Fruit fly (Drosophila melanogaster) whole organism, embryonic: ENCODE data around the gene CG7304.
A peak's percentile ranks its signal among the peaks of the same experiment; 100 is the strongest.

Source experiments
- CG11560 ChIP-seq: fragments of 200-800 bp; sonication (Bioruptor generic); IDR thresholded peaks from 3 replicates; pipeline ENCODE4 v1.3.6; 2022; ENCODE audit warnings: missing biosample characterization, missing genetic modification characterization
- CG12104 ChIP-seq: fragments of 200-800 bp; sonication (Bioruptor generic); optimal IDR thresholded peaks from 3 replicates; lab custom pipeline; 2016; ENCODE audit warnings: missing biosample characterization, missing genetic modification characterization
- CG14965 ChIP-seq: fragments of 200-800 bp; sonication (Bioruptor generic); optimal IDR thresholded peaks from 2 replicates; lab custom pipeline; 2016; ENCODE audit warnings: missing biosample characterization, missing genetic modification characterization, borderline replicate concordance
- CG15479 ChIP-seq: fragments of 200-800 bp; sonication (Bioruptor generic); optimal IDR thresholded peaks from 3 replicates; lab custom pipeline; 2019; ENCODE audit warnings: missing biosample characterization, mild to moderate bottlenecking, missing genetic modification characterization, moderate library complexity
- CG15696 ChIP-seq: fragments of 200-800 bp; sonication (Bioruptor generic); optimal IDR thresholded peaks from 2 replicates; lab custom pipeline; 2019; ENCODE audit warnings: missing biosample characterization, mild to moderate bottlenecking, missing genetic modification characterization, moderate library complexity
- CG1647 ChIP-seq: fragments of 200-800 bp; sonication (Bioruptor generic); optimal IDR thresholded peaks from 3 replicates; lab custom pipeline; 2016; ENCODE audit warnings: missing biosample characterization, missing genetic modification characterization
- CG17912 ChIP-seq: fragments of 200-800 bp; sonication (Bioruptor generic); optimal IDR thresholded peaks from 2 replicates; lab custom pipeline; 2018; ENCODE audit warnings: missing biosample characterization, mild to moderate bottlenecking, missing genetic modification characterization
- CG18011 ChIP-seq: fragments of 200-800 bp; sonication (Bioruptor generic); optimal IDR thresholded peaks from 2 replicates; lab custom pipeline; 2017; ENCODE audit warnings: missing biosample characterization, missing genetic modification characterization, mild to moderate bottlenecking, moderate library complexity, missing genotype
- CG18599 ChIP-seq: fragments of 200-800 bp; sonication (Bioruptor generic); optimal IDR thresholded peaks from 3 replicates; lab custom pipeline; 2017; ENCODE audit warnings: missing biosample characterization, missing genetic modification characterization, mild to moderate bottlenecking, moderate library complexity, missing genetic modification reagents
- CG2199 ChIP-seq: fragments of 200-800 bp; sonication (Bioruptor generic); IDR thresholded peaks from 3 replicates; pipeline ENCODE4 v1.3.6; 2022; ENCODE audit warnings: missing biosample characterization, missing genetic modification characterization
- CG2712 ChIP-seq: fragments of 200-800 bp; optimal IDR thresholded peaks from 3 replicates; lab custom pipeline; 2019; ENCODE audit warnings: missing biosample characterization, mild to moderate bottlenecking, missing genetic modification characterization, moderate library complexity
- CG31365 ChIP-seq: fragments of 200-800 bp; sonication (Bioruptor generic); optimal IDR thresholded peaks from 2 replicates; lab custom pipeline; 2018; ENCODE audit warnings: missing biosample characterization, mild to moderate bottlenecking, missing genetic modification characterization
- CG32767 ChIP-seq: fragments of 200-800 bp; sonication (Bioruptor generic); IDR thresholded peaks from 2 replicates; pipeline ENCODE4 v1.3.6; 2022; ENCODE audit warnings: missing biosample characterization, missing genetic modification characterization
- CG3407 ChIP-seq: fragments of 200-800 bp; sonication (Bioruptor generic); optimal IDR thresholded peaks from 2 replicates; lab custom pipeline; 2018; ENCODE audit warnings: missing biosample characterization, mild to moderate bottlenecking, missing genetic modification characterization
- CG5953 ChIP-seq: fragments of 200-800 bp; sonication (Bioruptor generic); IDR thresholded peaks from 2 replicates; pipeline ENCODE4 v1.3.6; 2022; ENCODE audit warnings: missing biosample characterization, missing genetic modification characterization
- CG6254 ChIP-seq: fragments of 200-800 bp; sonication (Bioruptor generic); optimal IDR thresholded peaks from 3 replicates; lab custom pipeline; 2017; ENCODE audit warnings: mild to moderate bottlenecking, missing biosample characterization, missing genetic modification reagents, missing genetic modification characterization
- CG6683 ChIP-seq: fragments of 200-800 bp; sonication (Bioruptor generic); optimal IDR thresholded peaks from 2 replicates; lab custom pipeline; 2017; ENCODE audit warnings: missing biosample characterization, mild to moderate bottlenecking, missing genetic modification characterization, missing genetic modification reagents
- CG9876 ChIP-seq: fragments of 200-800 bp; sonication (Bioruptor generic); optimal IDR thresholded peaks from 2 replicates; lab custom pipeline; 2016; ENCODE audit warnings: missing biosample characterization, missing genetic modification characterization
- Camta ChIP-seq: fragments of 200-800 bp; sonication (Bioruptor generic); optimal IDR thresholded peaks from 2 replicates; lab custom pipeline; 2016; ENCODE audit warnings: missing biosample characterization, missing genetic modification characterization
- CoRest ChIP-seq: fragments of 200-800 bp; sonication (Bioruptor generic); optimal IDR thresholded peaks from 3 replicates; lab custom pipeline; 2018; ENCODE audit warnings: missing biosample characterization, mild to moderate bottlenecking, missing genetic modification characterization, moderate library complexity
- GATAe ChIP-seq: fragments of 200-800 bp; sonication (Bioruptor generic); conservative IDR thresholded peaks from 2 replicates; pipeline ENCODE4 v1.3.6; 2022; ENCODE audit warnings: missing biosample characterization, missing genetic modification characterization
- HLH54F ChIP-seq: fragments of 200-800 bp; sonication (Bioruptor generic); optimal IDR thresholded peaks from 3 replicates; lab custom pipeline; 2016; ENCODE audit warnings: missing biosample characterization, missing genetic modification characterization
- Kr ChIP-seq: fragments of 200-800 bp; sonication (Bioruptor generic); optimal IDR thresholded peaks from 2 replicates; lab custom pipeline; 2017; ENCODE audit warnings: missing biosample characterization, mild to moderate bottlenecking, missing genetic modification characterization
- Lpt ChIP-seq: fragments of >200 bp; optimal IDR thresholded peaks from 2 replicates; lab custom pipeline; 2018; ENCODE audit warnings: missing biosample characterization, missing genetic modification characterization
- Neu2 ChIP-seq: fragments of 200-800 bp; sonication (Bioruptor generic); optimal IDR thresholded peaks from 3 replicates; lab custom pipeline; 2016; ENCODE audit warnings: missing biosample characterization, missing genetic modification characterization, borderline replicate concordance
- Side ChIP-seq: fragments of 200-800 bp; sonication (Bioruptor generic); optimal IDR thresholded peaks from 2 replicates; lab custom pipeline; 2016; ENCODE audit warnings: missing biosample characterization, missing genetic modification characterization
- Six4 ChIP-seq: fragments of 200-800 bp; sonication (Bioruptor generic); optimal IDR thresholded peaks from 2 replicates; lab custom pipeline; 2016; ENCODE audit warnings: missing biosample characterization, missing genetic modification characterization
- Stat92E ChIP-seq, 3 experiments: fragments of >200 bp in 2 of 3; fragments of 200-800 bp in 1 of 3; sonication (Bioruptor generic) in 1 of 3; optimal IDR thresholded peaks; 2 replicates each; lab custom pipeline; 2017 to 2019; ENCODE audit warnings: missing biosample characterization in 3 of 3, missing genetic modification characterization in 3 of 3, mild to moderate bottlenecking in 1 of 3, moderate library complexity in 1 of 3
- Taf1 ChIP-seq: fragments of 200-800 bp; sonication (Bioruptor generic); IDR thresholded peaks from 2 replicates; pipeline ENCODE4 v1.3.6; 2022; ENCODE audit warnings: missing biosample characterization, missing genetic modification characterization
- ab ChIP-seq: fragments of 200-800 bp; sonication (Bioruptor generic); optimal IDR thresholded peaks from 2 replicates; lab custom pipeline; 2016; ENCODE audit warnings: missing biosample characterization, missing genetic modification characterization
- bbx ChIP-seq: fragments of 200-800 bp; sonication (Bioruptor generic); IDR thresholded peaks from 2 replicates; pipeline ENCODE4 v1.3.6; 2022; ENCODE audit warnings: missing biosample characterization, missing genetic modification characterization; ENCODE audit not compliant: partially characterized antibody
- cad ChIP-seq: fragments of >200 bp; optimal IDR thresholded peaks from 2 replicates; lab custom pipeline; 2017; ENCODE audit warnings: missing biosample characterization, missing genetic modification characterization
- chif ChIP-seq, 2 experiments: fragments of 200-800 bp; sonication (Bioruptor generic); optimal IDR thresholded peaks; 3 replicates each; lab custom pipeline; 2016; ENCODE audit warnings: missing biosample characterization in 2 of 2, missing genetic modification characterization in 2 of 2
- croc ChIP-seq: fragments of 200-800 bp; sonication (Bioruptor generic); conservative IDR thresholded peaks from 3 replicates; pipeline ENCODE4 v1.3.6; 2022; ENCODE audit warnings: missing biosample characterization, missing genetic modification characterization
- crol ChIP-seq: fragments of 200-800 bp; sonication (Bioruptor generic); IDR thresholded peaks from 2 replicates; pipeline ENCODE4 v1.3.6; 2022; ENCODE audit warnings: missing biosample characterization, missing genetic modification characterization
- fd64A ChIP-seq: fragments of 200-800 bp; sonication (Bioruptor generic); optimal IDR thresholded peaks from 3 replicates; lab custom pipeline; 2018; ENCODE audit warnings: missing biosample characterization, mild to moderate bottlenecking, missing genetic modification characterization
- hbn ChIP-seq: fragments of 200-800 bp; sonication (Bioruptor generic); IDR thresholded peaks from 2 replicates; pipeline ENCODE4 v1.3.6; 2022; ENCODE audit warnings: missing biosample characterization, missing genetic modification characterization; ENCODE audit not compliant: partially characterized antibody
- jigr1 ChIP-seq: fragments of 200-800 bp; sonication (Bioruptor generic); IDR thresholded peaks from 3 replicates; pipeline ENCODE4 v1.3.6; 2022; ENCODE audit warnings: missing biosample characterization, missing genetic modification characterization
- lov ChIP-seq, 2 experiments: fragments of 200-800 bp in 1 of 2; fragments of >200 bp in 1 of 2; sonication (Bioruptor generic) in 1 of 2; IDR thresholded peaks in 1 of 2; optimal IDR thresholded peaks in 1 of 2; 2 replicates in 1 of 2; 3 replicates in 1 of 2; pipeline versions ENCODE4 v1.3.6 to Lab custom; 2017 to 2022; ENCODE audit warnings: missing biosample characterization in 1 of 2, missing genetic modification characterization in 1 of 2
- org-1 ChIP-seq: fragments of 200-800 bp; sonication (Bioruptor generic); optimal IDR thresholded peaks from 2 replicates; lab custom pipeline; 2017; ENCODE audit warnings: missing biosample characterization, missing genetic modification characterization
- pzg ChIP-seq: fragments of 200-800 bp; sonication (Bioruptor generic); optimal IDR thresholded peaks from 3 replicates; lab custom pipeline; 2018; ENCODE audit warnings: missing biosample characterization, mild to moderate bottlenecking, missing genetic modification characterization, moderate library complexity
- sim ChIP-seq: fragments of 200-800 bp; sonication (Bioruptor generic); IDR thresholded peaks from 2 replicates; pipeline ENCODE4 v1.3.6; 2022; ENCODE audit warnings: missing biosample characterization, missing genetic modification characterization
- tin ChIP-seq: fragments of 200-800 bp; sonication (Bioruptor generic); optimal IDR thresholded peaks from 3 replicates; lab custom pipeline; 2016; ENCODE audit warnings: missing biosample characterization, missing genetic modification characterization
- z ChIP-seq: fragments of 200-800 bp; sonication (Bioruptor generic); IDR thresholded peaks from 3 replicates; pipeline ENCODE4 v1.3.6; 2022; ENCODE audit warnings: missing biosample characterization, missing genetic modification characterization
- zen ChIP-seq: fragments of 200-800 bp; sonication (Bioruptor generic); optimal IDR thresholded peaks from 3 replicates; lab custom pipeline; 2018; ENCODE audit warnings: missing biosample characterization, mild to moderate bottlenecking, missing genetic modification characterization, moderate library complexity
- zfh1 ChIP-seq: fragments of 200-800 bp; sonication (Bioruptor generic); IDR thresholded peaks from 3 replicates; pipeline ENCODE4 v1.3.6; 2022; ENCODE audit warnings: missing biosample characterization, missing genetic modification characterization

The CG7304 gene

DNA sequence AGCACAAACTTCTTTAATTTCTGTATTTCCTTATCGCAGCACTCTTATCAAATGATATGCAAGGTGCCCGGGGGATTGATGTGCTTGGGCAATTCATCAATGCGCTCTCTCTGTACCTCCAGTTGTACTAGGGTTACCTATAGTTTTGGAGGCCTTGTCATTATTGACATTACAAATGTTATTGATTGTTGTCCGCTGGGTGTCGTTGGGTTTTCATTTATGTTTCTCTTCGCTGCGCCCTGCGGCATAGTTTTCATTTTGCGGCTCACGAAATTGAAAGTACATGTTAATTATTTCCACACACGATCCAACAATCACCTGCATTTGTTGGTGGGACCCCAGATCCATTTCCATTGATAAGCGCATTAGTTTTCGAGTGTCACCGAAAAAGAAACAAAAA lies 26.7 kb downstream of the CG7304 start (continued):
- TF ChIP-seq CG32767 (GFP tag; lab: Robert Waterston, UW) (no peak), ab (GFP tag; lab: Kevin White, UChicago) (no peak), CG15696 (tag; lab: Kevin White, UChicago) (peak; percentile 47), GATAe (GFP tag; lab: Robert Waterston, UW) (no peak), sim (GFP tag; lab: Robert Waterston, UW) (no peak), tin (no peak), bbx (GFP tag; lab: Robert Waterston, UW) (no peak), CG31365 (tag; lab: Kevin White, UChicago) (no peak), HLH54F (no peak), cad (GFP tag; lab: Kevin White, UChicago) (no peak), CoRest (tag; lab: Kevin White, UChicago) (no peak), CG14965 (GFP tag; lab: Kevin White, UChicago) (no peak), CG6683 (GFP tag; lab: Kevin White, UChicago) (no peak), CG18011 (GFP tag; lab: Kevin White, UChicago) (no peak), jigr1 (no peak), chif (GFP tag; optimal IDR thresholded peaks at IDR 0.05; lab: Kevin White, UChicago) (no peak), crol (GFP tag; lab: Robert Waterston, UW) (no peak), Stat92E (GFP tag; optimal IDR thresholded peaks at IDR 0.05; lab: Kevin White, UChicago) (no peak), CG17912 (GFP tag; lab: Kevin White, UChicago) (no peak), pzg (GFP tag; lab: Kevin White, UChicago) (no peak), Neu2 (no peak), CG2199 (no peak), fd64A (peak; percentile 28), z (GFP tag; lab: Robert Waterston, UW) (no peak), Side (GFP tag; lab: Kevin White, UChicago) (no peak), org-1 (GFP tag; lab: Kevin White, UChicago) (no peak), CG3407 (GFP tag; lab: Kevin White, UChicago) (peak; percentile 45), CG6254 (GFP tag; lab: Kevin White, UChicago) (no peak), Camta (GFP tag; lab: Kevin White, UChicago) (no peak), CG9876 (no peak), CG2712 (tag; lab: Kevin White, UChicago) (no peak), CG15479 (no peak), Taf1 (GFP tag; lab: Robert Waterston, UW) (no peak), hbn (GFP tag; lab: Robert Waterston, UW) (no peak), CG12104 (no peak), CG1647 (GFP tag; lab: Kevin White, UChicago) (no peak), Kr (GFP tag; lab: Kevin White, UChicago) (peak; percentile 2), Six4 (no peak), zen (tag; lab: Kevin White, UChicago) (no peak), CG18599 (GFP tag; lab: Kevin White, UChicago) (no peak), croc (GFP tag; lab: Robert Waterston, UW) (no peak)
- TF ChIP-seq, all 482 proteins: peak for 47

DNA sequence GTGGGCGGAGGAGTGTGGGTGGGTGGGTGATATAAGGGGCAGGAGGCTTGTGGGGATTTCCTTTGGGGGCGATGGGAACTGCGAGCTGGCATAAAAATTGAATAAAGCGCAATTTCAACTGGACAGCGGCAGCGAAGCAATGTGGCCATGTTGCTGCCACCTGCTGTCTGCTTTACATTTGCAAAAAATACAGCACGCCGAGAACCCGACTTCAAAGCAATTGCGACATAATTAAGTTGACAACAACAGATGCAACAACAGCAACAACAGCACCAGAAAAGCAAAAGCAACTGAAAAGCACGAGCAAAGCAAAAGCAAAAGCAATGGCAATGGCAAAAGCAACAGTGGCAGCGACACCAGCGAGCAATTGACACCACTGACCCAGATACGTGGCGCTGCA lies 28.6 kb downstream of the CG7304 start:
- TF ChIP-seq zfh1 (GFP tag; lab: Robert Waterston, UW) (0 out of 3 replicates have a peak, but pooled peaks have one; percentile 48), CG11560 (tag; lab: Robert Waterston, UW) (0 out of 3 replicates have a peak, but pooled peaks have one; percentile 11), lov (optimal IDR thresholded peaks at IDR 0.05; lab: Kevin White, UChicago) (no peak), lov (GFP tag; IDR thresholded peaks at IDR 0.05; lab: Robert Waterston, UW) (0 out of 3 replicates have a peak, but pooled peaks have one; percentile 55), CoRest (tag; lab: Kevin White, UChicago) (no peak), Lpt (GFP tag; lab: Kevin White, UChicago) (no peak), CG5953 (GFP tag; lab: Robert Waterston, UW) (0 out of 2 replicates have a peak, but pooled peaks have one; percentile 22)
